Worm (Caenorhabditis elegans) whole organism, young adult: ENCODE results near the gene trpa-1.

ENCODE experiments used
- B0019.2 ChIP-seq: fragments of 200-800 bp; sonication (Bioruptor generic); conservative IDR thresholded peaks from 2 replicates; pipeline ENCODE4 v1.3.6; 2022; ENCODE audit warnings: missing genetic modification reagents, missing genetic modification characterization, missing compliant biosample characterization
- B0035.1 ChIP-seq: sonication (generic microtip); optimal IDR thresholded peaks from 2 replicates; lab custom pipeline; 2016; ENCODE audit warnings: missing genetic modification characterization, mild to moderate bottlenecking, missing compliant biosample characterization, missing genotype, missing genetic modification reagents
- B0261.1 ChIP-seq: sonication (generic microtip); optimal IDR thresholded peaks from 2 replicates; lab custom pipeline; 2016; ENCODE audit warnings: mild to moderate bottlenecking, missing genetic modification characterization, moderate library complexity, missing compliant biosample characterization
- C06A6.2 ChIP-seq: fragments of 200-800 bp; sonication (Bioruptor generic); conservative IDR thresholded peaks from 2 replicates; pipeline ENCODE4 v1.3.6; 2022; ENCODE audit warnings: missing genetic modification characterization, missing compliant biosample characterization
- F10E7.11 ChIP-seq: sonication (generic microtip); optimal IDR thresholded peaks from 2 replicates; lab custom pipeline; 2017; ENCODE audit warnings: mild to moderate bottlenecking, missing genetic modification characterization, moderate library complexity, missing compliant biosample characterization
- F23B12.7 ChIP-seq: sonication (generic microtip); optimal IDR thresholded peaks from 2 replicates; lab custom pipeline; 2017; ENCODE audit warnings: missing genetic modification characterization, mild to moderate bottlenecking, missing compliant biosample characterization, antibody characterized with exemption, moderate library complexity; ENCODE audit not compliant: insufficient read depth
- F33H1.4 ChIP-seq: fragments of 200-800 bp; sonication (Bioruptor generic); IDR thresholded peaks from 2 replicates; pipeline ENCODE4 v1.3.6; 2022; ENCODE audit warnings: missing genetic modification reagents, missing genetic modification characterization, missing compliant biosample characterization
- F37B4.10 ChIP-seq: fragments of 200-800 bp; sonication (Bioruptor generic); IDR thresholded peaks from 2 replicates; pipeline ENCODE4 v1.3.6; 2022; ENCODE audit warnings: missing genetic modification characterization, missing compliant biosample characterization
- K12H6.12 ChIP-seq: fragments of 200-800 bp; sonication (Bioruptor generic); optimal IDR thresholded peaks from 2 replicates; lab custom pipeline; 2018; ENCODE audit warnings: mild to moderate bottlenecking, missing genetic modification characterization, missing compliant biosample characterization
- T07F8.4 ChIP-seq: sonication (generic microtip); optimal IDR thresholded peaks from 2 replicates; lab custom pipeline; 2016; ENCODE audit warnings: mild to moderate bottlenecking, missing genetic modification characterization, moderate library complexity, missing compliant biosample characterization
- Y67H2A.10 ChIP-seq: fragments of 200-800 bp; sonication (Bioruptor generic); conservative IDR thresholded peaks from 2 replicates; pipeline ENCODE4 v1.3.6; 2022; ENCODE audit warnings: missing genetic modification reagents, missing genetic modification characterization, missing compliant biosample characterization
- Y95B8A.8 ChIP-seq: fragments of 200-800 bp; sonication (Bioruptor generic); IDR thresholded peaks from 2 replicates; pipeline ENCODE4 v1.3.6; 2022; ENCODE audit warnings: missing genetic modification reagents, missing genetic modification characterization, missing compliant biosample characterization
- ama-1 ChIP-seq, 3 experiments: fragments of 150-350 bp in 1 of 3; sonication (generic microtip) in 2 of 3; optimal IDR thresholded peaks; 2 replicates each; lab custom pipeline; 2014 to 2018; ENCODE audit warnings: missing biosample characterization in 2 of 3, missing genetic modification characterization in 2 of 3, missing genetic modification reagents in 2 of 3
- aptf-2 ChIP-seq: fragments of 200-800 bp; sonication (Bioruptor generic); conservative IDR thresholded peaks from 2 replicates; pipeline ENCODE4 v1.3.6; 2022; ENCODE audit warnings: missing genetic modification reagents, missing genetic modification characterization, missing compliant biosample characterization
- atf-7 ChIP-seq: sonication (generic microtip); optimal IDR thresholded peaks from 2 replicates; lab custom pipeline; 2017; ENCODE audit warnings: mild to moderate bottlenecking, missing genetic modification characterization, missing compliant biosample characterization
- attf-5 ChIP-seq: fragments of 200-800 bp; sonication (Bioruptor generic); optimal IDR thresholded peaks from 2 replicates; lab custom pipeline; 2018; ENCODE audit warnings: mild to moderate bottlenecking, missing genetic modification characterization, missing compliant biosample characterization
- bed-1 ChIP-seq: fragments of 200-800 bp; sonication (Bioruptor generic); IDR thresholded peaks from 2 replicates; pipeline ENCODE4 v1.3.6; 2022; ENCODE audit warnings: missing genetic modification reagents, missing genetic modification characterization, missing compliant biosample characterization
- bed-2 ChIP-seq: fragments of 200-800 bp; sonication (Bioruptor generic); IDR thresholded peaks from 2 replicates; pipeline ENCODE4 v1.3.6; 2022; ENCODE audit warnings: missing genetic modification reagents, missing genetic modification characterization, missing compliant biosample characterization
- cebp-1 ChIP-seq, 2 experiments: fragments of 200-800 bp in 1 of 2; sonication (Bioruptor generic) in 1 of 2; sonication (generic microtip) in 1 of 2; IDR thresholded peaks in 1 of 2; optimal IDR thresholded peaks in 1 of 2; 2 replicates each; pipeline versions ENCODE4 v1.3.6 to Lab custom; 2017 to 2022; ENCODE audit warnings: missing compliant biosample characterization in 2 of 2, missing genetic modification characterization in 2 of 2, mild to moderate bottlenecking in 1 of 2, missing genetic modification reagents in 1 of 2, moderate library complexity in 1 of 2
- ceh-40 ChIP-seq: fragments of 200-800 bp; sonication (Bioruptor generic); IDR thresholded peaks from 2 replicates; pipeline ENCODE4 v1.3.6; 2022; ENCODE audit warnings: missing genetic modification characterization, missing compliant biosample characterization
- chd-7 ChIP-seq: sonication (generic microtip); optimal IDR thresholded peaks from 2 replicates; lab custom pipeline; 2016; ENCODE audit warnings: mild to moderate bottlenecking, missing genetic modification characterization, moderate library complexity, missing compliant biosample characterization
- die-1 ChIP-seq: sonication (generic microtip); optimal IDR thresholded peaks from 2 replicates; lab custom pipeline; 2016; ENCODE audit warnings: missing genotype, mild to moderate bottlenecking, missing genetic modification characterization, missing compliant biosample characterization
- dpl-1 ChIP-seq: fragments of 150-350 bp; optimal IDR thresholded peaks from 2 replicates; lab custom pipeline; 2014; ENCODE audit warnings: missing biosample characterization, missing genetic modification reagents, missing genetic modification characterization
- egrh-3 ChIP-seq: fragments of 200-800 bp; sonication (Bioruptor generic); IDR thresholded peaks from 2 replicates; pipeline ENCODE4 v1.3.6; 2022; ENCODE audit warnings: missing genetic modification reagents, missing genetic modification characterization, missing compliant biosample characterization
- hlh-12 ChIP-seq: sonication (generic microtip); optimal IDR thresholded peaks from 2 replicates; lab custom pipeline; 2016; ENCODE audit warnings: missing genetic modification characterization, missing compliant biosample characterization
- hlh-26 ChIP-seq: fragments of 200-800 bp; sonication (Bioruptor generic); conservative IDR thresholded peaks from 2 replicates; pipeline ENCODE4 v1.3.6; 2022; ENCODE audit warnings: missing genetic modification reagents, missing genetic modification characterization, missing compliant biosample characterization
- hmg-1.2 ChIP-seq: fragments of 200-800 bp; sonication (Bioruptor generic); IDR thresholded peaks from 2 replicates; pipeline ENCODE4 v1.3.6; 2022; ENCODE audit warnings: missing genetic modification reagents, missing genetic modification characterization, missing compliant biosample characterization
- hrde-1 ChIP-seq: sonication (generic microtip); optimal IDR thresholded peaks from 2 replicates; lab custom pipeline; 2016; ENCODE audit warnings: missing genetic modification characterization, mild to moderate bottlenecking, missing compliant biosample characterization, moderate library complexity, missing genotype, missing genetic modification reagents, borderline replicate concordance
- hsf-1 ChIP-seq: fragments of 200-800 bp; sonication (Bioruptor generic); IDR thresholded peaks from 2 replicates; pipeline ENCODE4 v1.3.6; 2022; ENCODE audit warnings: missing genetic modification reagents, missing genetic modification characterization, missing compliant biosample characterization
- lag-1 ChIP-seq: fragments of 200-800 bp; sonication (Bioruptor generic); IDR thresholded peaks from 2 replicates; pipeline ENCODE4 v1.3.6; 2022; ENCODE audit warnings: missing genetic modification reagents, missing genetic modification characterization, missing compliant biosample characterization
- let-607 ChIP-seq, 2 experiments: fragments of 200-800 bp in 1 of 2; sonication (Bioruptor generic) in 1 of 2; sonication (generic microtip) in 1 of 2; optimal IDR thresholded peaks; 2 replicates each; lab custom pipeline; 2016 to 2018; ENCODE audit warnings: mild to moderate bottlenecking in 2 of 2, missing compliant biosample characterization in 2 of 2, missing genetic modification characterization in 2 of 2, moderate library complexity in 2 of 2, missing genotype in 1 of 2
- lin-54 ChIP-seq: fragments of 200-800 bp; sonication (Bioruptor generic); optimal IDR thresholded peaks from 2 replicates; lab custom pipeline; 2018; ENCODE audit warnings: mild to moderate bottlenecking, missing genetic modification characterization, missing compliant biosample characterization
- lir-1 ChIP-seq: fragments of 200-800 bp; sonication (Bioruptor generic); conservative IDR thresholded peaks from 2 replicates; pipeline ENCODE4 v1.3.6; 2022; ENCODE audit warnings: missing genetic modification reagents, missing genetic modification characterization, missing compliant biosample characterization
- madf-3 ChIP-seq: fragments of 200-800 bp; sonication (Bioruptor generic); IDR thresholded peaks from 2 replicates; pipeline ENCODE4 v1.3.6; 2022; ENCODE audit warnings: missing genetic modification reagents, missing genetic modification characterization, missing compliant biosample characterization
- madf-6 ChIP-seq: fragments of 200-800 bp; sonication (Bioruptor generic); IDR thresholded peaks from 2 replicates; pipeline ENCODE4 v1.3.6; 2022; ENCODE audit warnings: missing genetic modification reagents, missing genetic modification characterization, missing compliant biosample characterization
- nfya-2 ChIP-seq: fragments of 200-800 bp; sonication (Bioruptor generic); IDR thresholded peaks from 2 replicates; pipeline ENCODE4 v1.3.6; 2022; ENCODE audit warnings: missing genetic modification reagents, missing genetic modification characterization, missing compliant biosample characterization
- nfyb-1 ChIP-seq: fragments of 200-800 bp; sonication (Bioruptor generic); IDR thresholded peaks from 2 replicates; pipeline ENCODE4 v1.3.6; 2022; ENCODE audit warnings: missing genetic modification reagents, missing genetic modification characterization, missing compliant biosample characterization
- pbrm-1 ChIP-seq: fragments of 200-800 bp; sonication (Bioruptor generic); IDR thresholded peaks from 2 replicates; pipeline ENCODE4 v1.3.6; 2022; ENCODE audit warnings: missing genetic modification reagents, missing genetic modification characterization, missing compliant biosample characterization
- repo-1 ChIP-seq: sonication (generic microtip); optimal IDR thresholded peaks from 2 replicates; lab custom pipeline; 2017; ENCODE audit warnings: mild to moderate bottlenecking, missing genetic modification characterization, missing compliant biosample characterization
- sdz-38 ChIP-seq: sonication (generic microtip); optimal IDR thresholded peaks from 2 replicates; lab custom pipeline; 2016; ENCODE audit warnings: missing genotype, missing genetic modification characterization, missing compliant biosample characterization
- snpc-1.3 ChIP-seq: sonication (generic microtip); optimal IDR thresholded peaks from 2 replicates; lab custom pipeline; 2017; ENCODE audit warnings: missing genetic modification characterization, mild to moderate bottlenecking, missing compliant biosample characterization, antibody characterized with exemption, moderate library complexity, missing genotype, missing genetic modification reagents; ENCODE audit not compliant: insufficient read depth
- snpc-4 ChIP-seq, 5 experiments: fragments of 150-350 bp in 1 of 5; sonication (generic microtip) in 4 of 5; optimal IDR thresholded peaks; 2 replicates each; lab custom pipeline; 2014 to 2018; ENCODE audit warnings: missing genetic modification characterization in 5 of 5, missing biosample characterization in 3 of 5, antibody characterized with exemption in 2 of 5, mild to moderate bottlenecking in 2 of 5, missing compliant biosample characterization in 2 of 5, missing genotype in 2 of 5, moderate library complexity in 2 of 5, missing genetic modification reagents in 1 of 5
- unc-130 ChIP-seq: sonication (generic microtip); optimal IDR thresholded peaks from 2 replicates; lab custom pipeline; 2016; ENCODE audit warnings: missing genetic modification reagents, missing genetic modification characterization, missing compliant biosample characterization
- ztf-25 ChIP-seq: fragments of 200-800 bp; sonication (Bioruptor generic); IDR thresholded peaks from 2 replicates; pipeline ENCODE4 v1.3.6; 2022; ENCODE audit warnings: missing genetic modification reagents, missing genetic modification characterization, missing compliant biosample characterization

The trpa-1 gene

ce11 chrIV:11821591-11822361, 42.5 kb upstream of the trpa-1 start, which contains the start of the genes par-5 and M117.3:
Gene par-5 (minus strand): TSS chrIV:11821924.
Gene M117.3 (plus strand): TSS chrIV:11822206.
- TF ChIP-seq let-607 (tag; optimal IDR thresholded peaks at IDR 0.05; lab: Kevin White, UChicago) (peak; percentile 36 to 39), aptf-2 (GFP tag; lab: Robert Waterston, UW) (no peak), F10E7.11 (tag; lab: Kevin White, UChicago) (no peak), T07F8.4 (tag; lab: Kevin White, UChicago) (peak; percentile 73), lir-1 (GFP tag; lab: Robert Waterston, UW) (peak; percentile 51; the same call in 1 of the 2 replicates), lin-54 (GFP tag; lab: Kevin White, UChicago) (peak; percentile 68), F33H1.4 (GFP tag; lab: Robert Waterston, UW) (no peak; the same call in 1 of the 2 replicates), B0261.1 (no peak), hrde-1 (tag; lab: Kevin White, UChicago) (no peak), B0035.1 (tag; lab: Kevin White, UChicago) (no peak), bed-1 (no peak), hmg-1.2 (GFP tag; lab: Robert Waterston, UW) (peak; percentile 62; the same call in 1 of the 2 replicates), snpc-1.3 (tag; lab: Kevin White, UChicago) (no peak), pbrm-1 (GFP tag; lab: Robert Waterston, UW) (peak; percentile 67; the same call in 1 of the 2 replicates), dpl-1 (no peak), B0019.2 (peak; percentile 40; the same call in 1 of the 2 replicates), ceh-40 (GFP tag; lab: Robert Waterston, UW) (no peak), Y67H2A.10 (GFP tag; lab: Robert Waterston, UW) (no peak; the same call in 1 of the 2 replicates), bed-2 (GFP tag; lab: Robert Waterston, UW) (no peak), snpc-4 (GFP tag; optimal IDR thresholded peaks at IDR 0.05; lab: Kevin White, UChicago) (no peak), snpc-4 (tag; optimal IDR thresholded peaks at IDR 0.05; lab: Kevin White, UChicago) (peak in 3 of 4 experiments; percentile 5 to 18 (median 15)), F37B4.10 (GFP tag; lab: Robert Waterston, UW) (no peak), sdz-38 (tag; lab: Kevin White, UChicago) (no peak), hlh-12 (tag; lab: Kevin White, UChicago) (no peak), lag-1 (no peak), atf-7 (peak; percentile 69), C06A6.2 (GFP tag; lab: Robert Waterston, UW) (peak; percentile 60; the same call in 1 of the 2 replicates), K12H6.12 (tag; lab: Kevin White, UChicago) (peak; percentile 76), repo-1 (tag; lab: Kevin White, UChicago) (no peak), ztf-25 (GFP tag; lab: Robert Waterston, UW) (no peak), Y95B8A.8 (peak; percentile 55; the same call in 1 of the 2 replicates), F23B12.7 (no peak), chd-7 (tag; lab: Kevin White, UChicago) (peak; percentile 53), egrh-3 (GFP tag; lab: Robert Waterston, UW) (no peak), nfya-2 (GFP tag; lab: Robert Waterston, UW) (no peak), madf-3 (GFP tag; lab: Robert Waterston, UW) (no peak; the same call in 1 of the 2 replicates), hsf-1 (GFP tag; lab: Robert Waterston, UW) (peak; percentile 76), unc-130 (GFP tag; lab: Kevin White, UChicago) (no peak), attf-5 (GFP tag; lab: Kevin White, UChicago) (peak; percentile 88), madf-6 (GFP tag; lab: Robert Waterston, UW) (peak; percentile 29; the same call in 1 of the 2 replicates), hlh-26 (GFP tag; lab: Robert Waterston, UW) (no peak), ama-1 (optimal IDR thresholded peaks at IDR 0.05; lab: Kevin White, UChicago) (no peak), ama-1 (GFP tag; optimal IDR thresholded peaks at IDR 0.05; lab: Kevin White, UChicago) (no peak), nfyb-1 (GFP tag; lab: Robert Waterston, UW) (peak; percentile 90), cebp-1 (GFP tag; IDR thresholded peaks at IDR 0.05; lab: Robert Waterston, UW) (peak; percentile 75), cebp-1 (tag; optimal IDR thresholded peaks at IDR 0.05; lab: Kevin White, UChicago) (peak; percentile 89), die-1 (tag; lab: Kevin White, UChicago) (peak; percentile 14)
